Worm (Caenorhabditis elegans) whole organism, L2 larva: ENCODE measurements around the gene fbxc-54.

Experiments used
- ama-1 ChIP-seq: fragments of 150-350 bp; optimal IDR thresholded peaks from 2 replicates; lab custom pipeline; 2018; ENCODE audit warnings: inconsistent platforms
- ceh-82 ChIP-seq: fragments of 150-350 bp; optimal IDR thresholded peaks from 2 replicates; lab custom pipeline; 2014; ENCODE audit warnings: missing biosample characterization, missing genetic modification characterization
- elt-1 ChIP-seq: fragments of 150-350 bp; optimal IDR thresholded peaks from 2 replicates; lab custom pipeline; 2014; ENCODE audit warnings: missing biosample characterization, missing genetic modification characterization
- nhr-21 ChIP-seq: fragments of 150-350 bp; optimal IDR thresholded peaks from 2 replicates; lab custom pipeline; 2014; ENCODE audit warnings: missing biosample characterization, missing genetic modification characterization
- nhr-237 ChIP-seq: fragments of 150-350 bp; optimal IDR thresholded peaks from 2 replicates; lab custom pipeline; 2014; ENCODE audit warnings: missing biosample characterization, missing genetic modification characterization

ce11 chrII:29578-29977 is 1.9 kb upstream of the fbxc-54 start:
- TF ChIP-seq nhr-21 (tag; lab: Kevin White, UChicago) = no peak
- TF ChIP-seq nhr-237 = no peak
- TF ChIP-seq ceh-82 (tag; lab: Kevin White, UChicago) = no peak
- no peak for TF ChIP-seq ama-1 (lab: Kevin White, UChicago)
- no peak for TF ChIP-seq elt-1 (tag; lab: Kevin White, UChicago)
